Worm (Caenorhabditis elegans) whole organism, midembryonic: ENCODE results near the gene nhr-193.

Experiments used
- flt-1 ChIP-seq: fragments of 200-800 bp; sonication (Bioruptor generic); IDR thresholded peaks from 2 replicates; pipeline ENCODE4 v1.3.6; 2022; ENCODE audit warnings: missing genetic modification characterization, missing compliant biosample characterization
- klf-2 ChIP-seq: fragments of 200-800 bp; sonication (Bioruptor generic); conservative IDR thresholded peaks from 2 replicates; pipeline ENCODE4 v1.3.6; 2022; ENCODE audit warnings: missing genetic modification reagents, missing genetic modification characterization, missing compliant biosample characterization
- med-1 ChIP-seq: sonication (generic microtip); optimal IDR thresholded peaks from 2 replicates; lab custom pipeline; 2017; ENCODE audit warnings: missing genetic modification characterization, mild to moderate bottlenecking, missing compliant biosample characterization, antibody characterized with exemption, missing genetic modification reagents; ENCODE audit not compliant: insufficient read depth
- ref-1 ChIP-seq: fragments of 200-800 bp; sonication (Bioruptor generic); conservative IDR thresholded peaks from 2 replicates; pipeline ENCODE4 v1.3.6; 2022; ENCODE audit warnings: missing genetic modification reagents, missing genetic modification characterization, missing compliant biosample characterization
- tab-1 ChIP-seq: fragments of 200-800 bp; sonication (Bioruptor generic); IDR thresholded peaks from 2 replicates; pipeline ENCODE4 v1.3.6; 2022; ENCODE audit warnings: missing genetic modification characterization, missing compliant biosample characterization

- TF ChIP-seq flt-1 (GFP tag; lab: Robert Waterston, UW), result no peak
- no peak for TF ChIP-seq ref-1 (GFP tag; lab: Robert Waterston, UW)
- TF ChIP-seq tab-1 (GFP tag; lab: Robert Waterston, UW), result no peak
- no peak for TF ChIP-seq med-1 (GFP tag; lab: Kevin White, UChicago)
- no peak for TF ChIP-seq klf-2 (GFP tag; lab: Robert Waterston, UW)
Measured at ce11 chrV:16315004-16315403, 27.1 kb upstream of the nhr-193 start, which contains the start of gene str-214.
